Fruit fly (Drosophila melanogaster) whole organism, adult: ENCODE measurements around the gene CG5402.
A peak's percentile ranks its signal among the peaks of the same experiment; 100 is the strongest.

Source experiments
- CG11617 ChIP-seq: fragments of 200-800 bp; sonication (Bioruptor generic); optimal IDR thresholded peaks from 2 replicates; lab custom pipeline; 2017; ENCODE audit warnings: mild to moderate bottlenecking, missing biosample characterization, missing genetic modification reagents, missing genetic modification characterization
- CG12768 ChIP-seq: fragments of 200-800 bp; sonication (Bioruptor generic); optimal IDR thresholded peaks from 2 replicates; lab custom pipeline; 2017; ENCODE audit warnings: missing biosample characterization, missing genetic modification characterization, mild to moderate bottlenecking, moderate library complexity, missing genetic modification reagents
- CG14711 ChIP-seq: fragments of 200-800 bp; sonication (Bioruptor generic); optimal IDR thresholded peaks from 2 replicates; lab custom pipeline; 2018; ENCODE audit warnings: missing biosample characterization, mild to moderate bottlenecking, missing genetic modification characterization, moderate library complexity
- CG1620 ChIP-seq: fragments of 200-800 bp; sonication (Bioruptor generic); optimal IDR thresholded peaks from 2 replicates; lab custom pipeline; 2016; ENCODE audit warnings: missing biosample characterization, missing genetic modification characterization
- CG33017 ChIP-seq: fragments of 200-800 bp; sonication (Bioruptor generic); optimal IDR thresholded peaks from 2 replicates; lab custom pipeline; 2018; ENCODE audit warnings: missing biosample characterization, mild to moderate bottlenecking, missing genetic modification characterization, moderate library complexity
- CG5204 ChIP-seq: fragments of 200-800 bp; sonication (Bioruptor generic); optimal IDR thresholded peaks from 2 replicates; lab custom pipeline; 2016; ENCODE audit warnings: missing biosample characterization, missing genetic modification characterization
- CG7045 ChIP-seq: fragments of 200-800 bp; sonication (Bioruptor generic); optimal IDR thresholded peaks from 2 replicates; lab custom pipeline; 2017; ENCODE audit warnings: missing biosample characterization, mild to moderate bottlenecking, missing genetic modification characterization
- CG7101 ChIP-seq: fragments of 200-800 bp; sonication (Bioruptor generic); optimal IDR thresholded peaks from 2 replicates; lab custom pipeline; 2018; ENCODE audit warnings: missing biosample characterization, mild to moderate bottlenecking, missing genetic modification characterization, moderate library complexity
- Clk ChIP-seq: fragments of 200-800 bp; sonication (Bioruptor generic); optimal IDR thresholded peaks from 2 replicates; lab custom pipeline; 2017; ENCODE audit warnings: missing biosample characterization, missing genetic modification characterization
- Crg-1 ChIP-seq: fragments of 200-800 bp; sonication (Bioruptor generic); optimal IDR thresholded peaks from 2 replicates; lab custom pipeline; 2016; ENCODE audit warnings: missing biosample characterization, missing genetic modification characterization
- Hr96 ChIP-seq: fragments of 200-800 bp; sonication (Bioruptor generic); optimal IDR thresholded peaks from 2 replicates; lab custom pipeline; 2016; ENCODE audit warnings: missing biosample characterization, missing genetic modification characterization
- Mnt ChIP-seq: fragments of 200-800 bp; sonication (Bioruptor generic); optimal IDR thresholded peaks from 2 replicates; lab custom pipeline; 2016; ENCODE audit warnings: missing biosample characterization, mild to moderate bottlenecking, missing genetic modification characterization
- bab1 ChIP-seq: fragments of 200-800 bp; sonication (Bioruptor generic); optimal IDR thresholded peaks from 3 replicates; lab custom pipeline; 2019; ENCODE audit warnings: missing biosample characterization, mild to moderate bottlenecking, missing genetic modification characterization, moderate library complexity
- cic ChIP-seq: fragments of 200-800 bp; sonication (Bioruptor generic); optimal IDR thresholded peaks from 2 replicates; lab custom pipeline; 2017; ENCODE audit warnings: missing biosample characterization, mild to moderate bottlenecking, missing genetic modification characterization, moderate library complexity
- cnc ChIP-seq, 2 experiments: fragments of >200 bp; optimal IDR thresholded peaks; 2 replicates each; lab custom pipeline; 2017
- kay ChIP-seq: fragments of 200-800 bp; sonication (Bioruptor generic); peaks from one replicate; lab custom pipeline; 2016; ENCODE audit warnings: missing biosample characterization, missing genetic modification characterization, borderline replicate concordance
- ovo ChIP-seq: fragments of 200-800 bp; sonication (Bioruptor generic); optimal IDR thresholded peaks from 2 replicates; lab custom pipeline; 2016; ENCODE audit warnings: missing biosample characterization, missing genetic modification characterization
- pad ChIP-seq: fragments of 200-800 bp; sonication (Bioruptor generic); optimal IDR thresholded peaks from 3 replicates; lab custom pipeline; 2017; ENCODE audit warnings: missing biosample characterization, missing genetic modification characterization, mild to moderate bottlenecking, moderate library complexity, missing genetic modification reagents
- tj ChIP-seq: fragments of 200-800 bp; sonication (Bioruptor generic); optimal IDR thresholded peaks from 3 replicates; lab custom pipeline; 2017; ENCODE audit warnings: missing biosample characterization, mild to moderate bottlenecking, missing genetic modification characterization, moderate library complexity
- toe ChIP-seq: fragments of 200-800 bp; sonication (Bioruptor generic); optimal IDR thresholded peaks from 2 replicates; lab custom pipeline; 2016; ENCODE audit warnings: missing biosample characterization, missing genetic modification characterization

Gene CG5402

dm6 chr3R:27519879-27520278, 17.1 kb upstream of the CG5402 start:
- TF ChIP-seq CG5204 (GFP tag; lab: Kevin White, UChicago) = no peak
- no peak for TF ChIP-seq CG11617 (GFP tag; lab: Kevin White, UChicago)

DNA sequence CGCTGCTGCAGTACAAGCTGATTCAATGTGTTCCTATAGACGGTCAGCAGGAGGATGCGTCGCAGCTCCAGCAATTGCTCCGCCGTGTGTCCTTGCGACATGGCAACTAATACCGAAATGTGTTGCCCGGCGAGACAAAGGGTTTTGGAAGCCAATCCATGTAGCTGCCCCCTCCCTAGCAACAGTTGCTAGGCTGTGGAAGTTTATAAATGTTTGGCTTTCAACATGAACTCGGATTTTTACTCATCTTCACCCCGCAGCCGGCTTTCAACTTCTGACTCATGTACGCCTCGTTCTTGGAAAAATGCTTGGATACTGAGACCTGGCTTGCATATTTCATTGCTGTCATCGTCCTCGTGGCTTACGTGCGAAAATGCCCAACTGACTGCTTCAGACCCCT, 14.4 kb upstream of the CG5402 start, which contains the start of gene CG13972:
Gene CG13972, minus strand, starts transcription at position 101 of the 400 bp plus-strand sequence.
- TF ChIP-seq CG14711 (no peak), CG1620 (GFP tag; lab: Kevin White, UChicago) (no peak), CG5204 (GFP tag; lab: Kevin White, UChicago) (no peak), tj (no peak), ovo (GFP tag; lab: Kevin White, UChicago) (no peak), toe (no peak), bab1 (GFP tag; lab: Kevin White, UChicago) (no peak), Clk (GFP tag; lab: Kevin White, UChicago) (no peak), CG7045 (GFP tag; lab: Kevin White, UChicago) (no peak), Crg-1 (GFP tag; lab: Kevin White, UChicago) (no peak), cnc (optimal IDR thresholded peaks at IDR 0.05; lab: Kevin White, UChicago) (no peak), Mnt (GFP tag; lab: Kevin White, UChicago) (no peak), CG7101 (tag; lab: Kevin White, UChicago) (no peak), cic (GFP tag; lab: Kevin White, UChicago) (no peak), kay (no peak), CG33017 (tag; lab: Kevin White, UChicago) (no peak), CG12768 (no peak), pad (no peak), CG11617 (GFP tag; lab: Kevin White, UChicago) (no peak), Hr96 (GFP tag; lab: Kevin White, UChicago) (no peak)

dm6 chr3R:27501938-27502337, 818 bp downstream of the CG5402 start, which contains the start of gene CG43139:
TSS of gene CG43139 (minus strand) at chr3R:27502025.
- TF ChIP-seq cnc (optimal IDR thresholded peaks at IDR 0.05; lab: Kevin White, UChicago) (no peak), CG11617 (GFP tag; lab: Kevin White, UChicago) (no peak), cic (GFP tag; lab: Kevin White, UChicago) (no peak), CG1620 (GFP tag; lab: Kevin White, UChicago) (no peak), CG7045 (GFP tag; lab: Kevin White, UChicago) (no peak), Hr96 (GFP tag; lab: Kevin White, UChicago) (no peak), Mnt (GFP tag; lab: Kevin White, UChicago) (no peak), CG5204 (GFP tag; lab: Kevin White, UChicago) (no peak), CG12768 (no peak), tj (no peak), CG7101 (tag; lab: Kevin White, UChicago) (no peak), Crg-1 (GFP tag; lab: Kevin White, UChicago) (no peak), pad (no peak)

DNA sequence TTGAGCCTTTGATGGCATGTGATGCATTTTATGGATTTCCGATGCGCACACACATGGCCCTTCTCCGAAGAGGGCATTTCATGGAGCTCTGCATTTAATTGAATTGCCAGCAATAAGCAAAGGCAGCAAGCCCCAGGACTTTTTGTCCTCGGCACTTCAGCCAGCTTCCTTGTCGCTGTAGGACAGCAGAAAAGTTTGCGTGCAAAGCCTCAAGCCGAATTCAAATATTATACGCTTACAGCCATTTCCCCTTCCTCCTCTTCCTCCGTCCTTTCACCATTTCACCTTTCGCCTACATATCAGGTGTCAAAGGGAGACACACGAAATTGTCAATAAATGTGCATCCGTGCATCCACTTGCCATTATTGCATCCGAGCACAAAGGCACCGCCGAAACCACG, 5.1 kb downstream of the CG5402 start:
- TF ChIP-seq Mnt (GFP tag; lab: Kevin White, UChicago) = no peak
- TF ChIP-seq pad = no peak
- TF ChIP-seq toe = no peak
- no peak for TF ChIP-seq CG7101 (tag; lab: Kevin White, UChicago)
- no peak for TF ChIP-seq CG11617 (GFP tag; lab: Kevin White, UChicago)
- TF ChIP-seq CG1620 (GFP tag; lab: Kevin White, UChicago) = no peak
- no peak for TF ChIP-seq tj
- no peak for TF ChIP-seq kay
- TF ChIP-seq CG33017 (tag; lab: Kevin White, UChicago) = no peak
- TF ChIP-seq CG7045 (GFP tag; lab: Kevin White, UChicago) = no peak
- no peak for TF ChIP-seq cic (GFP tag; lab: Kevin White, UChicago)
- TF ChIP-seq bab1 (GFP tag; lab: Kevin White, UChicago) = no peak
- no peak for TF ChIP-seq Clk (GFP tag; lab: Kevin White, UChicago)
- TF ChIP-seq CG14711 = no peak
- no peak for TF ChIP-seq Crg-1 (GFP tag; lab: Kevin White, UChicago)
- no peak for TF ChIP-seq Hr96 (GFP tag; lab: Kevin White, UChicago)
- TF ChIP-seq cnc (optimal IDR thresholded peaks at IDR 0.05; lab: Kevin White, UChicago) = no peak
- TF ChIP-seq CG5204 (GFP tag; lab: Kevin White, UChicago) = no peak

DNA sequence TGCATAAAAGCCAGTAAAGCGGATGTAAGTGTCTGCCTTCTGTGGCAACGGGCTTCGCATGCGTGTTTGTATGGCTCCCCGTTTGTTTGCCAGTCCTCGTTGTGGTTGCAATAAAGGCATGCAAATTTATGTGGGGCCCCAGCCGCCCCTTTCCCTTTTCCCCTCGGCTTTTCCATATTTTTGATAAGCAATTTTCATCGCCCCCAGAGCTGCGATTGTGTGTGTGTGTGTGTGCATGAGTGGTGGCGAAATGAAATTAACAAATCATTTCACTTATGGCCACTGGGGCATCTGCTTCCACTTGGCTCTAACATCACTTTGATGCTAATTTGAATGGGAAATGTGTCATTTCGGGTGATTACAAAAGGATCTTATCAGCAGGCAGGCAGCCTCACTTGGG, 15.1 kb downstream of the CG5402 start, which contains the start of gene Gr98a:
Gene Gr98a, plus strand, starts transcription at position 301 of the 400 bp plus-strand sequence.
- TF ChIP-seq CG7101 (tag; lab: Kevin White, UChicago) = no peak
- TF ChIP-seq cnc (optimal IDR thresholded peaks at IDR 0.05; lab: Kevin White, UChicago) = no peak
- no peak for TF ChIP-seq Hr96 (GFP tag; lab: Kevin White, UChicago)
- no peak for TF ChIP-seq cic (GFP tag; lab: Kevin White, UChicago)
- no peak for TF ChIP-seq Crg-1 (GFP tag; lab: Kevin White, UChicago)
- no peak for TF ChIP-seq ovo (GFP tag; lab: Kevin White, UChicago)
- no peak for TF ChIP-seq bab1 (GFP tag; lab: Kevin White, UChicago)

dm6 chr3R:27478375-27478774, 24.4 kb downstream of the CG5402 start, which contains the start of gene Cyp6a18:
TSS of gene Cyp6a18 (plus strand) at chr3R:27478675.
- TF ChIP-seq toe = peak; percentile 3
- no peak for TF ChIP-seq kay

DNA sequence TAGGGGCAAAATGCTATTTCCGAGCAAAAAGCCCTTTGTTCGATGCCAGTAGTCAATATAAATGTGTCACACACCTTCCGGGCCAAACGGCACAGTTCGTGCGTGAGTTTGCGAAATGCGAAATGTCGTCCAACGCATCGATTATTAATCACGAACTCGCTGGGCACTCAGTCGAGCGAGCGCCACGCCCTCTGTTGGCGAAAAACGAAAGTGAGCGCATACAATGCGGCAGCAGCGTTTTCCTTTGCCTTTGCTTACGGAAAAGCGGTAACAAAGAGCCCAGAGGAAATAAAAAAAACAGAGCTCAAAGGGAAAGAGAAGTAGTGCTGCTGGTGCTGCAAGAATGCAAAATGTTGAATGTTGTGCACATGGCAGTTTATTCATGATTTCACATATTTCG, 25.2 kb downstream of the CG5402 start:
- TF ChIP-seq Crg-1 (GFP tag; lab: Kevin White, UChicago) = no peak
- TF ChIP-seq ovo (GFP tag; lab: Kevin White, UChicago) = no peak
- no peak for TF ChIP-seq cnc (optimal IDR thresholded peaks at IDR 0.05; lab: Kevin White, UChicago)
- TF ChIP-seq pad = no peak
- TF ChIP-seq CG12768 = no peak
- TF ChIP-seq CG33017 (tag; lab: Kevin White, UChicago) = no peak
- no peak for TF ChIP-seq Clk (GFP tag; lab: Kevin White, UChicago)
- TF ChIP-seq tj = no peak
- TF ChIP-seq kay = no peak
- TF ChIP-seq Mnt (GFP tag; lab: Kevin White, UChicago) = no peak
- no peak for TF ChIP-seq bab1 (GFP tag; lab: Kevin White, UChicago)
- TF ChIP-seq Hr96 (GFP tag; lab: Kevin White, UChicago) = no peak
- no peak for TF ChIP-seq CG1620 (GFP tag; lab: Kevin White, UChicago)
- TF ChIP-seq cic (GFP tag; lab: Kevin White, UChicago) = no peak
- no peak for TF ChIP-seq toe
- no peak for TF ChIP-seq CG11617 (GFP tag; lab: Kevin White, UChicago)
- TF ChIP-seq CG7101 (tag; lab: Kevin White, UChicago) = no peak
